Worm (Caenorhabditis elegans): Measurements from ENCODE around the gene hgap-2.

The hgap-2 gene

ce11 chrII:8658835-8659234 is 25.9 kb downstream of the hgap-2 start, which contains the start of gene atg-10:
TSS of gene atg-10 (plus strand) at chrII:8659135.
- TF ChIP-seq unc-62 (GFP tag; optimal IDR thresholded peaks at IDR 0.05 in 1 of 2) (peak in 1 of 2 experiments; percentile 5), unc-62 (tag; optimal IDR thresholded peaks at IDR 0.05) (no peak), ama-1 (optimal IDR thresholded peaks at IDR 0.05) (peak; percentile 43), R02D3.7 (tag; optimal IDR thresholded peaks at IDR 0.05) (no peak)

ce11 chrII:8650644-8651159 is 34.0 kb downstream of the hgap-2 start, which contains the start of gene pyr-1:
TSS of gene pyr-1 (plus strand) at chrII:8651109.
- TF ChIP-seq cey-2 (tag; optimal IDR thresholded peaks at IDR 0.05; ENCODE audit: borderline replicate concordance, insufficient read depth) (no peak), dve-1 (tag; optimal IDR thresholded peaks at IDR 0.05; ENCODE audit: insufficient read depth) (peak; percentile 18), T20F7.1 (GFP tag; optimal IDR thresholded peaks at IDR 0.05) (no peak), fkh-10 (GFP tag; optimal IDR thresholded peaks at IDR 0.05) (no peak), unc-130 (GFP tag; optimal IDR thresholded peaks at IDR 0.05) (no peak), snpc-4 (tag; optimal IDR thresholded peaks at IDR 0.05) (no peak), nhr-28 (tag; optimal IDR thresholded peaks at IDR 0.05) (peak; percentile 81), zip-2 (tag; optimal IDR thresholded peaks at IDR 0.05) (no peak), aha-1 (tag) (peak; percentile 4), ama-1 (optimal IDR thresholded peaks at IDR 0.05) (no peak), mdl-1 (tag; optimal IDR thresholded peaks at IDR 0.05) (peak in 1 of 2 experiments; percentile 64), ceh-32 (tag; optimal IDR thresholded peaks at IDR 0.05; ENCODE audit: poor library complexity) (no peak), F26F4.8 (GFP tag; conservative IDR thresholded peaks at IDR 0.05) (no peak), ztf-11 (tag; optimal IDR thresholded peaks at IDR 0.05) (no peak), egl-27 (tag; optimal IDR thresholded peaks at IDR 0.05) (no peak), daf-19 (GFP tag; conservative IDR thresholded peaks at IDR 0.05) (no peak), hlh-30 (tag; optimal IDR thresholded peaks at IDR 0.05; ENCODE audit: insufficient read depth) (peak; percentile 72), daf-16 (GFP tag; optimal IDR thresholded peaks at IDR 0.05) (peak in 1 of 2 experiments; percentile 90), daf-16 (tag; optimal IDR thresholded peaks at IDR 0.05) (peak; percentile 93), nhr-111 (GFP tag; optimal IDR thresholded peaks at IDR 0.05) (no peak), dmd-6 (GFP tag; IDR thresholded peaks at IDR 0.05) (no peak), php-3 (GFP tag; IDR thresholded peaks at IDR 0.05) (no peak), mep-1 (tag; optimal IDR thresholded peaks at IDR 0.05) (no peak), unc-62 (GFP tag; optimal IDR thresholded peaks at IDR 0.05 in 1 of 2) (peak in 1 of 2 experiments; percentile 55), unc-62 (tag; optimal IDR thresholded peaks at IDR 0.05) (no peak), madf-9 (GFP tag; conservative IDR thresholded peaks at IDR 0.05) (no peak), ztf-7 (tag; optimal IDR thresholded peaks at IDR 0.05) (no peak), nhr-77 (tag; optimal IDR thresholded peaks at IDR 0.05) (no peak), duxl-1 (tag; optimal IDR thresholded peaks at IDR 0.05; ENCODE audit: poor library complexity) (no peak), nhr-48 (tag; optimal IDR thresholded peaks at IDR 0.05) (no peak), madf-5 (GFP tag; IDR thresholded peaks at IDR 0.05) (no peak), mes-2 (tag; optimal IDR thresholded peaks at IDR 0.05; ENCODE audit: poor library complexity, severe bottlenecking) (peak; percentile 23), lin-1 (GFP tag; IDR thresholded peaks at IDR 0.05) (no peak), ceh-20 (GFP tag; IDR thresholded peaks at IDR 0.05) (no peak), nhr-237 (tag; optimal IDR thresholded peaks at IDR 0.05) (no peak), unc-39 (tag; optimal IDR thresholded peaks at IDR 0.05) (no peak), hmg-1.1 (GFP tag; IDR thresholded peaks at IDR 0.05) (no peak)

ce11 chrII:8648843-8649242 is 35.9 kb downstream of the hgap-2 start:
- no peak for TF ChIP-seq rbr-2 (tag; optimal IDR thresholded peaks at IDR 0.05)
- no peak for TF ChIP-seq nhr-6 (tag; optimal IDR thresholded peaks at IDR 0.05)
- TF ChIP-seq nhr-11 (tag; optimal IDR thresholded peaks at IDR 0.05): no peak
- no peak for TF ChIP-seq spr-1 (tag; optimal IDR thresholded peaks at IDR 0.05)
- TF ChIP-seq hif-1 (tag; optimal IDR thresholded peaks at IDR 0.05): no peak
- no peak for TF ChIP-seq dmd-8 (GFP tag; IDR thresholded peaks at IDR 0.05)
- no peak for TF ChIP-seq zip-2 (tag; optimal IDR thresholded peaks at IDR 0.05)
- TF ChIP-seq arid-1 (GFP tag; conservative IDR thresholded peaks at IDR 0.05): no peak
- no peak for TF ChIP-seq vab-7 (GFP tag; IDR thresholded peaks at IDR 0.05)
- TF ChIP-seq mdl-1 (tag; optimal IDR thresholded peaks at IDR 0.05): no peak
- TF ChIP-seq lin-38 (GFP tag; IDR thresholded peaks at IDR 0.05): no peak
- no peak for TF ChIP-seq lir-3 (tag; optimal IDR thresholded peaks at IDR 0.05)
- no peak for TF ChIP-seq hmg-1.1 (GFP tag; IDR thresholded peaks at IDR 0.05)
- TF ChIP-seq egl-43 (GFP tag; IDR thresholded peaks at IDR 0.05): no peak
- no peak for TF ChIP-seq aly-2 (tag; optimal IDR thresholded peaks at IDR 0.05)
- no peak for TF ChIP-seq Y5F2A.4 (GFP tag; optimal IDR thresholded peaks at IDR 0.05)
